Fruit fly (Drosophila melanogaster): Measurements from ENCODE around the gene CG42779.

The CG42779 gene

dm6 chr3R:17149080-17149746 lies 27.8 kb downstream of the CG42779 start, which contains the start of the genes m-cup and Det (continued):
- TF ChIP-seq CG10147 (GFP tag; optimal IDR thresholded peaks at IDR 0.05) (peak; percentile 10), Sry-δ (GFP tag; optimal IDR thresholded peaks at IDR 0.05) (peak; percentile 69), pan (optimal IDR thresholded peaks at IDR 0.05) (no peak), pan (GFP tag; optimal IDR thresholded peaks at IDR 0.05 in 1 of 2, IDR thresholded peaks at IDR 0.05 in 1 of 2) (peak in 1 of 2 experiments; percentile 33), HLH4C (GFP tag; IDR thresholded peaks at IDR 0.05; ENCODE audit: partially characterized antibody) (peak; percentile 60; the same call in 1 of the 3 replicates), Nf-YC (tag; optimal IDR thresholded peaks at IDR 0.05) (no peak), lilli (GFP tag; optimal IDR thresholded peaks at IDR 0.05) (peak; percentile 36), Doc3 (GFP tag; IDR thresholded peaks at IDR 0.05; ENCODE audit: partially characterized antibody) (peak; percentile 69), Ets97D (GFP tag; optimal IDR thresholded peaks at IDR 0.05) (peak; percentile 50), CG1233 (GFP tag; optimal IDR thresholded peaks at IDR 0.05) (no peak), unpg (GFP tag; optimal IDR thresholded peaks at IDR 0.05) (peak; percentile 2), MBD-R2 (GFP tag; IDR thresholded peaks at IDR 0.05) (peak; percentile 68), stwl (tag; optimal IDR thresholded peaks at IDR 0.05) (peak; percentile 83), CG17829 (tag; optimal IDR thresholded peaks at IDR 0.05) (peak; percentile 37), Sin3A (optimal IDR thresholded peaks at IDR 0.05) (peak; percentile 87), CG4617 (GFP tag; optimal IDR thresholded peaks at IDR 0.05; ENCODE audit: borderline replicate concordance) (peak; percentile 44), CG2120 (GFP tag; optimal IDR thresholded peaks at IDR 0.05) (peak; percentile 17), CG12104 (GFP tag; optimal IDR thresholded peaks at IDR 0.05) (peak; percentile 23), CG13775 (GFP tag; optimal IDR thresholded peaks at IDR 0.05) (peak; percentile 24), sens (GFP tag) (peak; percentile 88), CG12071 (GFP tag; optimal IDR thresholded peaks at IDR 0.05) (no peak), CG7987 (GFP tag; optimal IDR thresholded peaks at IDR 0.05) (peak; percentile 15), klu (GFP tag; IDR thresholded peaks at IDR 0.05) (no peak), NC2α (GFP tag; optimal IDR thresholded peaks at IDR 0.05) (no peak), dimm (GFP tag; IDR thresholded peaks at IDR 0.05) (no peak), Lhr (GFP tag; optimal IDR thresholded peaks at IDR 0.05) (peak; percentile 49), pum (GFP tag; optimal IDR thresholded peaks at IDR 0.05) (peak; percentile 6), bbx (GFP tag; IDR thresholded peaks at IDR 0.05; ENCODE audit: partially characterized antibody) (peak; percentile 41; the same call in 1 of the 2 replicates), CoRest (tag; optimal IDR thresholded peaks at IDR 0.05) (peak; percentile 45), dpn (GFP tag; optimal IDR thresholded peaks at IDR 0.05) (peak in 1 of 2 experiments; percentile 18), CG13287 (GFP tag; IDR thresholded peaks at IDR 0.05; ENCODE audit: partially characterized antibody) (peak; percentile 84), CG34224 (GFP tag; IDR thresholded peaks at IDR 0.05; ENCODE audit: partially characterized antibody) (peak; percentile 39; the same call in 2 of the 3 replicates), Hr78 (GFP tag; optimal IDR thresholded peaks at IDR 0.05) (no peak), unc-4 (GFP tag; IDR thresholded peaks at IDR 0.05; ENCODE audit: partially characterized antibody) (peak; percentile 81), gem (tag; optimal IDR thresholded peaks at IDR 0.05) (peak; percentile 29), CG10267 (tag; optimal IDR thresholded peaks at IDR 0.05) (peak; percentile 51), gfzf (GFP tag; optimal IDR thresholded peaks at IDR 0.05) (peak; percentile 18), pb (GFP tag; optimal IDR thresholded peaks at IDR 0.05) (no peak), NK7.1 (GFP tag; optimal IDR thresholded peaks at IDR 0.05) (no peak), CG16813 (GFP tag; IDR thresholded peaks at IDR 0.05; ENCODE audit: partially characterized antibody) (peak; percentile 79), CG32532 (GFP tag; IDR thresholded peaks at IDR 0.05) (0 out of 2 replicates have a peak, but pooled peaks have one; percentile 7), sna (GFP tag; IDR thresholded peaks at IDR 0.05; ENCODE audit: partially characterized antibody) (peak; percentile 43; the same call in 1 of the 2 replicates), phol (tag; optimal IDR thresholded peaks at IDR 0.05) (peak; percentile 61), sob (GFP tag; IDR thresholded peaks at IDR 0.05) (0 out of 2 replicates have a peak, but pooled peaks have one; percentile 7), HLH54F (GFP tag; optimal IDR thresholded peaks at IDR 0.05) (peak; percentile 1), tll (GFP tag; optimal IDR thresholded peaks at IDR 0.05) (peak in 1 of 2 experiments; percentile 70), BEAF-32 (GFP tag; optimal IDR thresholded peaks at IDR 0.05) (peak; percentile 86)

Data from whole organism, embryonic.